Worm (Caenorhabditis elegans) whole organism, mixed stage, embryonic: Measurements from ENCODE around the gene tpra-1.

Experiments
- ces-1 ChIP-seq: fragments of 150-350 bp; optimal IDR thresholded peaks from 2 replicates; lab custom pipeline; 2014; ENCODE audit warnings: missing biosample characterization, missing genetic modification reagents, missing genetic modification characterization
- lsy-2 ChIP-seq: fragments of 150-350 bp; optimal IDR thresholded peaks from 2 replicates; lab custom pipeline; 2014; ENCODE audit warnings: missing biosample characterization, missing genetic modification characterization
- nhr-12 ChIP-seq: fragments of 150-350 bp; optimal IDR thresholded peaks from 2 replicates; lab custom pipeline; 2014; ENCODE audit warnings: missing biosample characterization, missing genetic modification characterization
- nhr-237 ChIP-seq: fragments of 150-350 bp; optimal IDR thresholded peaks from 2 replicates; lab custom pipeline; 2014; ENCODE audit warnings: missing biosample characterization, missing genetic modification characterization
- unc-62 ChIP-seq: fragments of 150-350 bp; optimal IDR thresholded peaks from 2 replicates; lab custom pipeline; 2014; ENCODE audit warnings: missing biosample characterization, missing genetic modification reagents, missing genetic modification characterization
- ztf-11 ChIP-seq: fragments of 150-350 bp; optimal IDR thresholded peaks from 2 replicates; lab custom pipeline; 2014; ENCODE audit warnings: missing biosample characterization, missing genetic modification characterization

DNA sequence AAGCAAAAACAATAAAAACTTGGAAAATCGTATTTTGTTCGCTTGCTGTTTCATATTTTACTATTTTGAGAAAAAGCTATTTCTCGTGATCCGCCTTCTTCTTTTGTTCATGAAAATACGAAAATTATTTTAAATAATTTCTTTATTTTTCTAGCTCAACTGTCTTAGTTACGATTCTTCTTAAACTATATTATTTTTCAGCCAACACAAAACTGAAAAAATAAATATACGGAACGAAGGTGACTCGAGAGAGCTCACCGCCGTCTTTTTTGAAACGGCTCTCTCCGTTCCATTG is 19.0 kb downstream of the tpra-1 start, which contains the start of gene pdzd-8:
- no peak for TF ChIP-seq nhr-12 (tag; lab: Kevin White, UChicago)
- no peak for TF ChIP-seq ces-1
- no peak for TF ChIP-seq nhr-237 (tag; lab: Kevin White, UChicago)
- TF ChIP-seq lsy-2 (tag; lab: Kevin White, UChicago) = no peak
- no peak for TF ChIP-seq unc-62 (GFP tag; lab: Kevin White, UChicago)
- no peak for TF ChIP-seq ztf-11 (tag; lab: Kevin White, UChicago)
